Fruit fly (Drosophila melanogaster): ENCODE data around the gene CG15864.

Gene CG15864

dm6 chr3R:8239472-8240301 lies 8.6 kb upstream of the CG15864 start (continued):
- TF ChIP-seq Hr51 (GFP tag; optimal IDR thresholded peaks at IDR 0.05) (peak; percentile 74 to 94), sob (GFP tag; IDR thresholded peaks at IDR 0.05) (peak; percentile 72; the same call in 1 of the 2 replicates), CG32767 (GFP tag; IDR thresholded peaks at IDR 0.05) (peak; percentile 71), pfk (GFP tag; optimal IDR thresholded peaks at IDR 0.05) (no peak), CG8281 (tag; optimal IDR thresholded peaks at IDR 0.05) (peak; percentile 76), dan (GFP tag; IDR thresholded peaks at IDR 0.05) (no peak), CG9876 (GFP tag; optimal IDR thresholded peaks at IDR 0.05) (peak; percentile 22), CG18476 (GFP tag; optimal IDR thresholded peaks at IDR 0.05) (peak; percentile 88), vfl (GFP tag; optimal IDR thresholded peaks at IDR 0.05) (peak; percentile 54), CG9215 (GFP tag; IDR thresholded peaks at IDR 0.05) (peak; percentile 72), CG12299 (tag; optimal IDR thresholded peaks at IDR 0.05) (peak; percentile 86), Gug (GFP tag; IDR thresholded peaks at IDR 0.05) (peak; percentile 18; the same call in 2 of the 4 replicates), CG2129 (GFP tag; IDR thresholded peaks at IDR 0.05; ENCODE audit: partially characterized antibody) (no peak), NK7.1 (GFP tag; optimal IDR thresholded peaks at IDR 0.05) (peak; percentile 64), CG1647 (GFP tag; optimal IDR thresholded peaks at IDR 0.05) (peak; percentile 47), Jarid2 (GFP tag; optimal IDR thresholded peaks at IDR 0.05) (peak; percentile 73), usp (GFP tag; optimal IDR thresholded peaks at IDR 0.05) (no peak), nerfin-1 (tag; optimal IDR thresholded peaks at IDR 0.05) (peak; percentile 86), br (optimal IDR thresholded peaks at IDR 0.05) (no peak), Elba2 (GFP tag; optimal IDR thresholded peaks at IDR 0.05) (no peak), CG6689 (GFP tag; IDR thresholded peaks at IDR 0.05) (peak; percentile 85), Sin3A (optimal IDR thresholded peaks at IDR 0.05) (no peak), run (tag; optimal IDR thresholded peaks at IDR 0.05) (peak; percentile 88), ftz-f1 (GFP tag; optimal IDR thresholded peaks at IDR 0.05) (no peak), Blimp-1 (GFP tag; optimal IDR thresholded peaks at IDR 0.05) (peak; percentile 82), CG5245 (GFP tag; optimal IDR thresholded peaks at IDR 0.05) (peak; percentile 64), D (optimal IDR thresholded peaks at IDR 0.05) (no peak), D (GFP tag; optimal IDR thresholded peaks at IDR 0.05) (peak; percentile 93), CG32532 (GFP tag; IDR thresholded peaks at IDR 0.05) (peak; percentile 84), gem (tag; optimal IDR thresholded peaks at IDR 0.05) (peak; percentile 95), CG17912 (GFP tag; optimal IDR thresholded peaks at IDR 0.05) (peak; percentile 43), emc (GFP tag; optimal IDR thresholded peaks at IDR 0.05) (peak; percentile 21), shn (GFP tag; optimal IDR thresholded peaks at IDR 0.05) (peak; percentile 69), CG17359 (tag; optimal IDR thresholded peaks at IDR 0.05) (peak; percentile 87), pb (GFP tag; optimal IDR thresholded peaks at IDR 0.05) (peak; percentile 75), CG13894 (tag; optimal IDR thresholded peaks at IDR 0.05) (peak; percentile 66), chm (GFP tag; IDR thresholded peaks at IDR 0.05) (peak; percentile 75), Meics (GFP tag; optimal IDR thresholded peaks at IDR 0.05) (peak; percentile 95), ewg (GFP tag; optimal IDR thresholded peaks at IDR 0.05) (peak; percentile 68), maf-S (GFP tag; optimal IDR thresholded peaks at IDR 0.05) (peak; percentile 65), CG13287 (GFP tag; IDR thresholded peaks at IDR 0.05; ENCODE audit: partially characterized antibody) (no peak; the same call in 1 of the 2 replicates), CG14667 (GFP tag; IDR thresholded peaks at IDR 0.05) (peak; percentile 41; the same call in 1 of the 2 replicates), gcm2 (GFP tag; optimal IDR thresholded peaks at IDR 0.05) (peak; percentile 8), CG10366 (GFP tag; IDR thresholded peaks at IDR 0.05) (peak; percentile 56; the same call in 1 of the 2 replicates), CG9609 (GFP tag; optimal IDR thresholded peaks at IDR 0.05) (peak; percentile 75), vnd (GFP tag; IDR thresholded peaks at IDR 0.05; ENCODE audit: partially characterized antibody) (no peak), ac (GFP tag; optimal IDR thresholded peaks at IDR 0.05) (peak; percentile 50), CG11093 (GFP tag; IDR thresholded peaks at IDR 0.05) (peak; percentile 68; the same call in 2 of the 3 replicates), fd102C (GFP tag; optimal IDR thresholded peaks at IDR 0.05) (no peak), Hsf (GFP tag; optimal IDR thresholded peaks at IDR 0.05) (peak; percentile 81)
